Fruit fly (Drosophila melanogaster) whole organism, embryonic: Measurements from ENCODE around the gene Dif.

Source experiments
- CG11695 ChIP-seq: fragments of 200-800 bp; sonication (Bioruptor generic); IDR thresholded peaks from 3 replicates; pipeline ENCODE4 v1.3.6; 2022; ENCODE audit warnings: missing biosample characterization, missing genetic modification characterization
- CG12236 ChIP-seq: fragments of 200-800 bp; sonication (Bioruptor generic); optimal IDR thresholded peaks from 2 replicates; lab custom pipeline; 2016; ENCODE audit warnings: missing biosample characterization, missing genetic modification characterization
- CG13775 ChIP-seq: fragments of 200-800 bp; sonication (Bioruptor generic); optimal IDR thresholded peaks from 3 replicates; lab custom pipeline; 2017; ENCODE audit warnings: missing biosample characterization, mild to moderate bottlenecking, missing genetic modification characterization
- CG14860 ChIP-seq: fragments of 200-800 bp; sonication (Bioruptor generic); IDR thresholded peaks from 3 replicates; pipeline ENCODE4 v1.3.6; 2022; ENCODE audit warnings: missing biosample characterization, missing genetic modification characterization; ENCODE audit not compliant: partially characterized antibody
- CG15514 ChIP-seq: fragments of 200-800 bp; sonication (Bioruptor generic); optimal IDR thresholded peaks from 3 replicates; lab custom pipeline; 2017; ENCODE audit warnings: missing biosample characterization, missing genetic modification characterization, mild to moderate bottlenecking, moderate library complexity, missing genetic modification reagents
- CG17361 ChIP-seq: fragments of 200-800 bp; sonication (Bioruptor generic); IDR thresholded peaks from 3 replicates; pipeline ENCODE4 v1.3.6; 2022; ENCODE audit warnings: missing biosample characterization, missing genetic modification characterization
- CG17385 ChIP-seq: fragments of 200-800 bp; sonication (Bioruptor generic); optimal IDR thresholded peaks from 3 replicates; lab custom pipeline; 2018; ENCODE audit warnings: missing biosample characterization, mild to moderate bottlenecking, missing genetic modification characterization
- CG18011 ChIP-seq: fragments of 200-800 bp; sonication (Bioruptor generic); optimal IDR thresholded peaks from 2 replicates; lab custom pipeline; 2017; ENCODE audit warnings: missing biosample characterization, missing genetic modification characterization, mild to moderate bottlenecking, moderate library complexity, missing genotype
- CG18599 ChIP-seq: fragments of 200-800 bp; sonication (Bioruptor generic); optimal IDR thresholded peaks from 3 replicates; lab custom pipeline; 2017; ENCODE audit warnings: missing biosample characterization, missing genetic modification characterization, mild to moderate bottlenecking, moderate library complexity, missing genetic modification reagents
- CG3281 ChIP-seq: fragments of 200-800 bp; sonication (Bioruptor generic); optimal IDR thresholded peaks from 3 replicates; lab custom pipeline; 2017; ENCODE audit warnings: missing biosample characterization, mild to moderate bottlenecking, missing genetic modification characterization
- CG3407 ChIP-seq: fragments of 200-800 bp; sonication (Bioruptor generic); optimal IDR thresholded peaks from 2 replicates; lab custom pipeline; 2018; ENCODE audit warnings: missing biosample characterization, mild to moderate bottlenecking, missing genetic modification characterization
- CG3726 ChIP-seq: fragments of 200-800 bp; sonication (Bioruptor generic); IDR thresholded peaks from 3 replicates; pipeline ENCODE4, ENCODE4 v1.3.6; 2022; ENCODE audit warnings: missing biosample characterization, missing genetic modification characterization
- CG6765 ChIP-seq: fragments of 200-800 bp; sonication (Bioruptor generic); optimal IDR thresholded peaks from 3 replicates; lab custom pipeline; 2017; ENCODE audit warnings: missing biosample characterization, mild to moderate bottlenecking, missing genetic modification characterization
- CG8281 ChIP-seq: fragments of 200-800 bp; sonication (Bioruptor generic); optimal IDR thresholded peaks from 2 replicates; lab custom pipeline; 2018; ENCODE audit warnings: missing biosample characterization, mild to moderate bottlenecking, missing genetic modification characterization, moderate library complexity
- CG8478 ChIP-seq: fragments of >200 bp; optimal IDR thresholded peaks from 2 replicates; lab custom pipeline; 2018
- Camta ChIP-seq: fragments of 200-800 bp; sonication (Bioruptor generic); optimal IDR thresholded peaks from 2 replicates; lab custom pipeline; 2016; ENCODE audit warnings: missing biosample characterization, missing genetic modification characterization
- Eip74EF ChIP-seq, 2 experiments: fragments of 200-800 bp in 1 of 2; fragments of >200 bp in 1 of 2; sonication (Bioruptor generic) in 1 of 2; optimal IDR thresholded peaks; 2 replicates each; lab custom pipeline; 2017 to 2019; ENCODE audit warnings: missing biosample characterization in 2 of 2, missing genetic modification characterization in 2 of 2, mild to moderate bottlenecking in 1 of 2, moderate library complexity in 1 of 2
- Gsc ChIP-seq: fragments of 200-800 bp; sonication (Bioruptor generic); IDR thresholded peaks from 2 replicates; pipeline ENCODE4 v1.3.6; 2022; ENCODE audit warnings: missing biosample characterization, missing genetic modification characterization
- HHEX ChIP-seq: fragments of 200-800 bp; sonication (Bioruptor generic); optimal IDR thresholded peaks from 3 replicates; lab custom pipeline; 2017; ENCODE audit warnings: missing biosample characterization, mild to moderate bottlenecking, missing genetic modification characterization, missing genetic modification reagents
- Jarid2 ChIP-seq: fragments of 200-800 bp; sonication (Bioruptor generic); optimal IDR thresholded peaks from 3 replicates; lab custom pipeline; 2017; ENCODE audit warnings: mild to moderate bottlenecking, missing biosample characterization, missing genetic modification reagents, missing genetic modification characterization
- MESR4 ChIP-seq: fragments of 200-800 bp; sonication (Bioruptor generic); optimal IDR thresholded peaks from 2 replicates; lab custom pipeline; 2018; ENCODE audit warnings: missing biosample characterization, mild to moderate bottlenecking, missing genetic modification characterization, moderate library complexity
- Meics ChIP-seq: fragments of 200-800 bp; sonication (Bioruptor generic); optimal IDR thresholded peaks from 2 replicates; lab custom pipeline; 2017; ENCODE audit warnings: missing biosample characterization, mild to moderate bottlenecking, missing genetic modification characterization
- Opbp ChIP-seq: fragments of 200-800 bp; sonication (Bioruptor generic); IDR thresholded peaks from 3 replicates; pipeline ENCODE4 v1.3.6; 2022; ENCODE audit warnings: missing biosample characterization, missing genetic modification characterization; ENCODE audit not compliant: partially characterized antibody
- Rfx ChIP-seq: fragments of 200-800 bp; sonication (Bioruptor generic); IDR thresholded peaks from 2 replicates; pipeline ENCODE4 v1.3.6; 2022; ENCODE audit warnings: missing biosample characterization, missing genetic modification characterization
- Sin3A ChIP-seq: fragments of >200 bp; optimal IDR thresholded peaks from 2 replicates; lab custom pipeline; 2018
- Usf ChIP-seq: fragments of 200-800 bp; sonication (Bioruptor generic); optimal IDR thresholded peaks from 2 replicates; lab custom pipeline; 2017; ENCODE audit warnings: missing genotype, missing biosample characterization, missing genetic modification characterization
- Xrp1 ChIP-seq: fragments of 200-800 bp; sonication (Bioruptor generic); IDR thresholded peaks from 2 replicates; pipeline ENCODE4 v1.3.6; 2022; ENCODE audit warnings: missing biosample characterization, missing genetic modification characterization
- bcd ChIP-seq: fragments of 200-800 bp; sonication (Bioruptor generic); optimal IDR thresholded peaks from 2 replicates; lab custom pipeline; 2017; ENCODE audit warnings: missing biosample characterization, mild to moderate bottlenecking, missing genetic modification characterization
- cad ChIP-seq: fragments of >200 bp; optimal IDR thresholded peaks from 2 replicates; lab custom pipeline; 2017; ENCODE audit warnings: missing biosample characterization, missing genetic modification characterization
- cato ChIP-seq: fragments of 200-800 bp; sonication (Bioruptor generic); optimal IDR thresholded peaks from 2 replicates; lab custom pipeline; 2016; ENCODE audit warnings: missing biosample characterization, missing genetic modification characterization, borderline replicate concordance
- chm ChIP-seq: fragments of 200-800 bp; sonication (Bioruptor generic); IDR thresholded peaks from 2 replicates; pipeline ENCODE4 v1.3.6; 2022; ENCODE audit warnings: missing biosample characterization, missing genetic modification characterization
- fd96Cb ChIP-seq: fragments of 200-800 bp; sonication (Bioruptor generic); optimal IDR thresholded peaks from 2 replicates; lab custom pipeline; 2018; ENCODE audit warnings: missing biosample characterization, mild to moderate bottlenecking, missing genetic modification characterization, moderate library complexity
- fu2 ChIP-seq: fragments of 200-800 bp; sonication (Bioruptor generic); optimal IDR thresholded peaks from 2 replicates; lab custom pipeline; 2016; ENCODE audit warnings: missing biosample characterization, missing genetic modification characterization
- gro ChIP-seq: fragments of 200-800 bp; sonication (Bioruptor generic); optimal IDR thresholded peaks from 2 replicates; lab custom pipeline; 2016; ENCODE audit warnings: missing biosample characterization, missing genetic modification characterization
- h ChIP-seq: fragments of >200 bp; optimal IDR thresholded peaks from 2 replicates; lab custom pipeline; 2017
- hbn ChIP-seq: fragments of 200-800 bp; sonication (Bioruptor generic); IDR thresholded peaks from 2 replicates; pipeline ENCODE4 v1.3.6; 2022; ENCODE audit warnings: missing biosample characterization, missing genetic modification characterization; ENCODE audit not compliant: partially characterized antibody
- jumu ChIP-seq: fragments of 200-800 bp; sonication (Bioruptor generic); optimal IDR thresholded peaks from 3 replicates; lab custom pipeline; 2016; ENCODE audit warnings: missing biosample characterization, missing genetic modification characterization
- klu ChIP-seq: fragments of 200-800 bp; sonication (Bioruptor generic); IDR thresholded peaks from 2 replicates; pipeline ENCODE4 v1.3.6; 2022; ENCODE audit warnings: missing biosample characterization, missing genetic modification characterization
- luna ChIP-seq: fragments of 200-800 bp; sonication (Bioruptor generic); optimal IDR thresholded peaks from 2 replicates; lab custom pipeline; 2016; ENCODE audit warnings: missing biosample characterization, missing genetic modification characterization
- maf-S ChIP-seq: fragments of 200-800 bp; sonication (Bioruptor generic); optimal IDR thresholded peaks from 2 replicates; lab custom pipeline; 2016; ENCODE audit warnings: missing biosample characterization, missing genetic modification characterization
- nmo ChIP-seq: fragments of 200-800 bp; sonication (Bioruptor generic); optimal IDR thresholded peaks from 2 replicates; lab custom pipeline; 2018; ENCODE audit warnings: missing biosample characterization, mild to moderate bottlenecking, missing genetic modification characterization, moderate library complexity
- org-1 ChIP-seq: fragments of 200-800 bp; sonication (Bioruptor generic); optimal IDR thresholded peaks from 2 replicates; lab custom pipeline; 2017; ENCODE audit warnings: missing biosample characterization, missing genetic modification characterization
- peb ChIP-seq: fragments of 200-800 bp; sonication (Bioruptor generic); IDR thresholded peaks from 2 replicates; pipeline ENCODE4 v1.3.6; 2022; ENCODE audit warnings: missing biosample characterization, missing genetic modification characterization
- pfk ChIP-seq: fragments of 200-800 bp; sonication (Bioruptor generic); optimal IDR thresholded peaks from 2 replicates; lab custom pipeline; 2018; ENCODE audit warnings: missing biosample characterization, mild to moderate bottlenecking, missing genetic modification characterization, moderate library complexity
- pnt ChIP-seq: fragments of 200-800 bp; sonication (Bioruptor generic); optimal IDR thresholded peaks from 3 replicates; lab custom pipeline; 2016; ENCODE audit warnings: missing biosample characterization, missing genetic modification characterization
- prd ChIP-seq, 3 experiments: fragments of >200 bp in 2 of 3; fragments of 200-800 bp in 1 of 3; sonication (Bioruptor generic) in 1 of 3; optimal IDR thresholded peaks in 2 of 3; IDR thresholded peaks in 1 of 3; 2 replicates in 2 of 3; 3 replicates in 1 of 3; pipeline versions ENCODE4 v1.3.6 to Lab custom; 2017 to 2022; ENCODE audit warnings: missing biosample characterization in 1 of 3, missing genetic modification characterization in 1 of 3
- scrt ChIP-seq: fragments of 200-800 bp; sonication (Bioruptor generic); optimal IDR thresholded peaks from 2 replicates; lab custom pipeline; 2018; ENCODE audit warnings: missing biosample characterization, mild to moderate bottlenecking, missing genetic modification characterization, moderate library complexity
- sisA ChIP-seq: fragments of 200-800 bp; sonication (Bioruptor generic); IDR thresholded peaks from 2 replicates; pipeline ENCODE4 v1.3.6; 2022; ENCODE audit warnings: missing biosample characterization, missing genetic modification characterization
- unc-4 ChIP-seq: fragments of 200-800 bp; sonication (Bioruptor generic); IDR thresholded peaks from 2 replicates; pipeline ENCODE4 v1.3.6; 2022; ENCODE audit warnings: missing biosample characterization, missing genetic modification characterization; ENCODE audit not compliant: partially characterized antibody
- vvl ChIP-seq: fragments of 200-800 bp; sonication (Bioruptor generic); IDR thresholded peaks from 2 replicates; pipeline ENCODE4 v1.3.6; 2022; ENCODE audit warnings: missing biosample characterization, missing genetic modification characterization
- zen ChIP-seq: fragments of 200-800 bp; sonication (Bioruptor generic); optimal IDR thresholded peaks from 3 replicates; lab custom pipeline; 2018; ENCODE audit warnings: missing biosample characterization, mild to moderate bottlenecking, missing genetic modification characterization, moderate library complexity

Dif gene

DNA sequence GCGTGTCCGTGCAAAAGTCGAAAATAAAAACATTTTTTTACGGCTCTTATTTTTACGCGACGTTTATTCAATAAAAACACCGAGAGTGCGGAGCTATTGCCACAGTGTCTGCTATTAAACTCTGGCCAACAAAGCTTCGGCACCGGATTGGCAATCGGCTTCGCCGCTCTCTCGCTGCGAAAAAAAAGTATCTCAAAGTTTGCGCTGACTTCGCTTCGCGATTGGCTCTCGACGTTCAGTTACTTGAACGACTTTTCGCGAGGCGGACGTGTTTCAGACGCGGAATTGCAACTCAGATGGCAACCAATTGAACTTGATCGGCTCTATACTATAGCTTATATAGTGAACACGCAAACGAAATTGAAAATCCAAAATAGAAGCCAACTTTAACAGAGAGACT is 43.9 kb downstream of the Dif start (continued):
- TF ChIP-seq MESR4 (GFP tag; lab: Kevin White, UChicago) (no peak), CG11695 (no peak), CG3281 (GFP tag; lab: Kevin White, UChicago) (no peak), CG8281 (no peak), chm (no peak), org-1 (GFP tag; lab: Kevin White, UChicago) (no peak), Sin3A (lab: Kevin White, UChicago) (no peak), luna (GFP tag; lab: Kevin White, UChicago) (no peak), cad (GFP tag; lab: Kevin White, UChicago) (no peak), CG18599 (peak; percentile 44), Xrp1 (GFP tag; lab: Robert Waterston, UW) (no peak), CG3726 (GFP tag; lab: Robert Waterston, UW) (no peak), bcd (GFP tag; lab: Kevin White, UChicago) (no peak), gro (GFP tag; lab: Kevin White, UChicago) (peak; percentile 26), CG6765 (no peak), hbn (no peak), CG8478 (lab: Kevin White, UChicago) (no peak), HHEX (GFP tag; lab: Kevin White, UChicago) (no peak), Opbp (GFP tag; lab: Robert Waterston, UW) (no peak), vvl (GFP tag; lab: Robert Waterston, UW) (0 out of 2 replicates have a peak, but pooled peaks have one; percentile 13), Meics (GFP tag; lab: Kevin White, UChicago) (peak; percentile 17), sisA (no peak), CG12236 (GFP tag; lab: Kevin White, UChicago) (no peak), scrt (GFP tag; lab: Kevin White, UChicago) (no peak), prd (optimal IDR thresholded peaks at IDR 0.05; lab: Kevin White, UChicago) (no peak), prd (GFP tag; IDR thresholded peaks at IDR 0.05; lab: Robert Waterston, UW) (no peak), klu (GFP tag; lab: Robert Waterston, UW) (no peak), cato (GFP tag; lab: Kevin White, UChicago) (no peak), CG17361 (no peak), Eip74EF (GFP tag; optimal IDR thresholded peaks at IDR 0.05; lab: Kevin White, UChicago) (no peak), peb (GFP tag; lab: Robert Waterston, UW) (no peak), Camta (GFP tag; lab: Kevin White, UChicago) (no peak), jumu (GFP tag; lab: Kevin White, UChicago) (no peak), CG13775 (GFP tag; lab: Kevin White, UChicago) (no peak), maf-S (GFP tag; lab: Kevin White, UChicago) (no peak), CG18011 (GFP tag; lab: Kevin White, UChicago) (no peak), CG17385 (GFP tag; lab: Kevin White, UChicago) (no peak), zen (no peak), CG3407 (GFP tag; lab: Kevin White, UChicago) (no peak), pnt (GFP tag; lab: Kevin White, UChicago) (no peak), h (lab: Kevin White, UChicago) (no peak), pfk (GFP tag; lab: Kevin White, UChicago) (no peak), Jarid2 (peak; percentile 82), unc-4 (GFP tag; lab: Robert Waterston, UW) (peak; percentile 35; the same call in 1 of the 2 replicates), fd96Cb (tag; lab: Kevin White, UChicago) (no peak), Usf (GFP tag; lab: Kevin White, UChicago) (no peak), fu2 (no peak), Gsc (no peak), CG15514 (GFP tag; lab: Kevin White, UChicago) (peak; percentile 29), CG14860 (no peak), Rfx (GFP tag; lab: Robert Waterston, UW) (peak; percentile 40; the same call in 1 of the 2 replicates), nmo (no peak)
